Fruit fly (Drosophila melanogaster): ENCODE measurements around the gene CG18764.
A peak's percentile ranks its signal among the peaks of the same experiment; 100 is the strongest.

The CG18764 gene

dm6 chr3R:11613252-11614036, 13.2 kb upstream of the CG18764 start (continued):
- TF ChIP-seq D19A (tag; optimal IDR thresholded peaks at IDR 0.05) (peak; percentile 49), seq (GFP tag; IDR thresholded peaks at IDR 0.05) (no peak), CoRest (tag; optimal IDR thresholded peaks at IDR 0.05) (peak; percentile 72), Taf1 (GFP tag; IDR thresholded peaks at IDR 0.05) (no peak), CG4424 (GFP tag; optimal IDR thresholded peaks at IDR 0.05) (peak; percentile 57), gcm2 (GFP tag; optimal IDR thresholded peaks at IDR 0.05) (peak; percentile 41), CG6813 (GFP tag; optimal IDR thresholded peaks at IDR 0.05) (peak; percentile 34), ftz-f1 (GFP tag; optimal IDR thresholded peaks at IDR 0.05) (no peak), ewg (GFP tag; optimal IDR thresholded peaks at IDR 0.05) (peak; percentile 5), CG7271 (tag; optimal IDR thresholded peaks at IDR 0.05) (no peak), lab (GFP tag; optimal IDR thresholded peaks at IDR 0.05) (peak; percentile 33), maf-S (GFP tag; optimal IDR thresholded peaks at IDR 0.05) (peak; percentile 18), dm (GFP tag; optimal IDR thresholded peaks at IDR 0.05) (peak; percentile 24), Hand (GFP tag; optimal IDR thresholded peaks at IDR 0.05) (no peak), B-H1 (GFP tag; IDR thresholded peaks at IDR 0.05) (no peak; the same call in 2 of the 3 replicates), CG11456 (GFP tag; IDR thresholded peaks at IDR 0.05) (peak; percentile 96), CG13123 (GFP tag; optimal IDR thresholded peaks at IDR 0.05) (peak; percentile 27), grau (tag; optimal IDR thresholded peaks at IDR 0.05) (peak; percentile 64), TFAM (GFP tag; optimal IDR thresholded peaks at IDR 0.05) (no peak), CG15514 (GFP tag; optimal IDR thresholded peaks at IDR 0.05) (peak; percentile 27), Hr39 (optimal IDR thresholded peaks at IDR 0.05) (no peak), caup (GFP tag; optimal IDR thresholded peaks at IDR 0.05; ENCODE audit: severe bottlenecking) (peak; percentile 61), CG7556 (GFP tag; optimal IDR thresholded peaks at IDR 0.05) (no peak), Hey (tag; optimal IDR thresholded peaks at IDR 0.05) (no peak), CG3163 (GFP tag; optimal IDR thresholded peaks at IDR 0.05) (peak; percentile 44), sima (GFP tag; optimal IDR thresholded peaks at IDR 0.05) (no peak), CG14710 (tag; optimal IDR thresholded peaks at IDR 0.05) (peak; percentile 47), sim (GFP tag; IDR thresholded peaks at IDR 0.05) (no peak), CG13624 (GFP tag; optimal IDR thresholded peaks at IDR 0.05) (peak; percentile 63), sob (GFP tag; IDR thresholded peaks at IDR 0.05) (peak; percentile 81), CG6254 (GFP tag; optimal IDR thresholded peaks at IDR 0.05) (no peak), CG14965 (GFP tag; optimal IDR thresholded peaks at IDR 0.05; ENCODE audit: borderline replicate concordance) (peak; percentile 45), CG9727 (GFP tag; optimal IDR thresholded peaks at IDR 0.05) (peak; percentile 44), lola (GFP tag; optimal IDR thresholded peaks at IDR 0.05) (peak in 1 of 3 experiments; percentile 32), Nf-YB (GFP tag; optimal IDR thresholded peaks at IDR 0.05) (no peak), peb (GFP tag; IDR thresholded peaks at IDR 0.05) (no peak), ind (GFP tag; optimal IDR thresholded peaks at IDR 0.05) (peak; percentile 21), Trl (optimal IDR thresholded peaks at IDR 0.05) (no peak), Trl (GFP tag; optimal IDR thresholded peaks at IDR 0.05) (peak; percentile 39), pum (GFP tag; optimal IDR thresholded peaks at IDR 0.05) (peak; percentile 49), tgo (GFP tag; IDR thresholded peaks at IDR 0.05) (peak; percentile 65), CG30403 (GFP tag; optimal IDR thresholded peaks at IDR 0.05) (peak; percentile 67), pros (GFP tag; optimal IDR thresholded peaks at IDR 0.05) (peak; percentile 83), hb (GFP tag; IDR thresholded peaks at IDR 0.05; ENCODE audit: partially characterized antibody) (no peak), CG18764 (GFP tag; optimal IDR thresholded peaks at IDR 0.05) (peak; percentile 55), HLH4C (GFP tag; IDR thresholded peaks at IDR 0.05; ENCODE audit: partially characterized antibody) (no peak), hth (optimal IDR thresholded peaks at IDR 0.05) (no peak), mirr (GFP tag; optimal IDR thresholded peaks at IDR 0.05) (no peak), Side (GFP tag; optimal IDR thresholded peaks at IDR 0.05) (peak; percentile 14), CG4730 (GFP tag; IDR thresholded peaks at IDR 0.05) (peak; percentile 65)
